Worm (Caenorhabditis elegans): ENCODE measurements around the gene Y37D8A.8.

Y37D8A.8 gene

DNA sequence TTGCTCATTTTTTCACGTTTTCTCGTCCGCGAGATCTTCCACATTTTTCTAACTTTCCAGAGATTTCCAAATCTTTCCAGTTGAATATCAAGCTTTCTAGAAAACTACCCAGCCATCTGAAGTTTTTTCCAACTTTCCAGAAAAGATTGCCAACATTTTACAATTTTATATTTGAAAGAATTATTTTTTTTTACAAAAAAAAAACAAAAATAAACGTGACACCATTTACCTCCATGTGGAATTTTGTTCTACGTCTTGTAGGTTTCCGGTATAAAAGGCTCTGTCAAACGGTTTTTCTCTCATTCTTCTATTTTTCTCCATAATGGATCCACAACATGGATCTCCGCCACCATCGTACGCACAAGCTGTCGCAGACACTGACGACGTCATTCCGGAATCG is at the start of gene Y37D8A.8:
Gene Y37D8A.8, plus strand, starts transcription at position 301 of the 400 bp plus-strand sequence.
- TF ChIP-seq egl-5 (tag; optimal IDR thresholded peaks at IDR 0.05) (no peak), elt-1 (tag; optimal IDR thresholded peaks at IDR 0.05) (no peak), R02D3.7 (tag; optimal IDR thresholded peaks at IDR 0.05) (no peak), lsy-12 (tag; optimal IDR thresholded peaks at IDR 0.05) (no peak), ceh-9 (tag; optimal IDR thresholded peaks at IDR 0.05) (no peak)

DNA sequence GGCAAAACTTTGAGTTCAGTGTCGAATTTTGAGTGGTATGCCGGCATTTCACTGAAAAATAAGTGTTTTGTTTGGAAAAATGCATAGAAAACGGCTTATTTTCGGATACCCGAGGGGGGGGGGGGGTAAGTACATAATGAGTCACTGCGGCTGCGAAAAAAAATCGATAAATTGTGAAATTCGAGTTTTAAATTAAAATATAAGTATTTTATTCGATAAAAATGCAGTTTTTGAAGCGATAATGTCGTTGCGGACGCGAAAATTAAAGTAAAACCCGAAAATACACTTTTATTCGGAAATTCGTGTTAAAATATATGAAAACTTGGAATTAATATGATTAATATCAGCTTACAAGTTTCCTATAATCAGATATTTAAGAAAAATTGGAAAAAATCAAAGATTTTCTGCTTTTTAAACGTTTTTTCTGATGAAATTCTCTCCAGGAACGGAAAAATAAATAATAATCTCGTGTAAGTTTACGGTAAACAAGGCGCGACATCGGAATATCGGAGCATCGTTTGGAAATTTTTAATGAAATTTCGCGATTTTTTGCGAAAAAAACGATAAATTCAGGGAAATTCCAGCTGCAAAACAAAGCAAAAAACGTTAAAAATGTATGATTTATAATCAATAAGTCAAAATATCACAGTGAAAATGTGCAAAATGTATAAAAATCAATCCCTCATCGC is 46.6 kb upstream of the Y37D8A.8 start, which contains the start of gene arx-5:
Gene arx-5, minus strand, starts transcription at position 51 of the 689 bp plus-strand sequence.
- no peak for TF ChIP-seq nhr-77 (tag; optimal IDR thresholded peaks at IDR 0.05)
- peak; percentile 62 for TF ChIP-seq pha-4 (tag; optimal IDR thresholded peaks at IDR 0.05)
- TF ChIP-seq ceh-28 (tag; optimal IDR thresholded peaks at IDR 0.05), result no peak
- TF ChIP-seq lin-15B (tag; optimal IDR thresholded peaks at IDR 0.05), result peak; percentile 46
- TF ChIP-seq ama-1 (optimal IDR thresholded peaks at IDR 0.05), result no peak
- peak; percentile 88 for TF ChIP-seq R02D3.7 (tag; optimal IDR thresholded peaks at IDR 0.05)
- TF ChIP-seq lin-39 (tag; optimal IDR thresholded peaks at IDR 0.05), result no peak
- peak; percentile 38 for TF ChIP-seq nfya-1 (tag; optimal IDR thresholded peaks at IDR 0.05; ENCODE audit: insufficient read depth)
- TF ChIP-seq hmg-11 (tag; optimal IDR thresholded peaks at IDR 0.05), result peak; percentile 6

DNA sequence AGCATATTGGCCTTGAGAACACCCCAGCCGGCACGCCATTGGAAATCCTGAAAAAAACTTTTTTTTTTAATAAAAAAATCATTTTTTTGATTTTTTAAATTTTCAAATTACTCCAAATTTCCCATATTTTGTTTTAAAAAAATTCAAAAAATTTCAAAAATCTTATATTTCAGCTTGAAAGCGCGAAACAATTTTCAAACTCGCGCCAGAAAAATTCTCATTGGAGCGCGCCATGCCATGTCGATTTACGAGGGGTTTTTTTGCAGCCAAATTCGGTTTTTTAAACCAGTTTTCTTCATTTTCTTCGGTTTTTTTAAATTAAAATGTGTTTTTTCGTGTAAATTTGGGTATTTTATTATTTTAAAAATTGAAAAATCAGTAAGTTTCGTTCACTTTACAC is 45.6 kb upstream of the Y37D8A.8 start:
- TF ChIP-seq nhr-237 (tag; optimal IDR thresholded peaks at IDR 0.05), result no peak
- TF ChIP-seq nhr-77 (tag; optimal IDR thresholded peaks at IDR 0.05), result no peak
- TF ChIP-seq snpc-4 (tag; optimal IDR thresholded peaks at IDR 0.05), result no peak
- no peak for TF ChIP-seq ztf-11 (tag; optimal IDR thresholded peaks at IDR 0.05)
- TF ChIP-seq lin-15B (tag; optimal IDR thresholded peaks at IDR 0.05), result no peak
- TF ChIP-seq ceh-82 (tag; optimal IDR thresholded peaks at IDR 0.05), result no peak
- no peak for TF ChIP-seq fos-1 (tag; optimal IDR thresholded peaks at IDR 0.05)
- no peak for TF ChIP-seq nhr-23 (tag; optimal IDR thresholded peaks at IDR 0.05)
- no peak for TF ChIP-seq ceh-28 (tag; optimal IDR thresholded peaks at IDR 0.05)
- no peak for TF ChIP-seq zag-1 (tag; optimal IDR thresholded peaks at IDR 0.05)
- no peak for TF ChIP-seq fkh-10 (GFP tag; optimal IDR thresholded peaks at IDR 0.05)
- no peak for TF ChIP-seq lin-39 (tag; optimal IDR thresholded peaks at IDR 0.05)

- TF ChIP-seq tbx-2 (tag; optimal IDR thresholded peaks at IDR 0.05) (no peak), nfya-1 (tag; optimal IDR thresholded peaks at IDR 0.05; ENCODE audit: insufficient read depth) (peak; percentile 8)
These were observed 44.8 kb upstream of the Y37D8A.8 start, which contains the start of the genes Y37D8A.2 and Y37D8A.25 for ce11 chrIII:12819909-12820308. TSS of gene Y37D8A.2 (plus strand) at chrIII:12820193. TSS of gene Y37D8A.25 (minus strand) at chrIII:12820253.

ce11 chrIII:12821331-12821730 is 43.4 kb upstream of the Y37D8A.8 start:
- TF ChIP-seq egl-5 (tag; optimal IDR thresholded peaks at IDR 0.05) (no peak), eor-1 (tag; optimal IDR thresholded peaks at IDR 0.05) (no peak), R02D3.7 (tag; optimal IDR thresholded peaks at IDR 0.05) (peak; percentile 46), nfya-1 (tag; optimal IDR thresholded peaks at IDR 0.05; ENCODE audit: insufficient read depth) (peak; percentile 33), pha-4 (tag; optimal IDR thresholded peaks at IDR 0.05) (peak; percentile 31), lin-15B (tag; optimal IDR thresholded peaks at IDR 0.05) (peak; percentile 39)

- TF ChIP-seq nfya-1 (tag; optimal IDR thresholded peaks at IDR 0.05; ENCODE audit: insufficient read depth), result peak; percentile 71
- no peak for TF ChIP-seq pqm-1 (tag; optimal IDR thresholded peaks at IDR 0.05)
- no peak for TF ChIP-seq sea-2 (GFP tag; optimal IDR thresholded peaks at IDR 0.05)
These were observed 42.0 kb upstream of the Y37D8A.8 start for ce11 chrIII:12822608-12823261.

- TF ChIP-seq egl-5 (tag; optimal IDR thresholded peaks at IDR 0.05) (no peak), nhr-12 (tag; optimal IDR thresholded peaks at IDR 0.05) (no peak), nhr-43 (tag; optimal IDR thresholded peaks at IDR 0.05; ENCODE audit: poor library complexity, severe bottlenecking) (no peak), nhr-11 (tag; optimal IDR thresholded peaks at IDR 0.05) (no peak), ceh-9 (tag; optimal IDR thresholded peaks at IDR 0.05) (no peak), nhr-67 (tag; optimal IDR thresholded peaks at IDR 0.05) (no peak), aly-2 (tag; optimal IDR thresholded peaks at IDR 0.05) (no peak), ceh-28 (tag; optimal IDR thresholded peaks at IDR 0.05) (no peak), elt-3 (tag; optimal IDR thresholded peaks at IDR 0.05) (no peak), elt-1 (tag; optimal IDR thresholded peaks at IDR 0.05) (no peak), ztf-4 (tag; optimal IDR thresholded peaks at IDR 0.05) (no peak), eor-1 (tag; optimal IDR thresholded peaks at IDR 0.05) (no peak), mdl-1 (tag; optimal IDR thresholded peaks at IDR 0.05) (no peak), nhr-76 (tag; optimal IDR thresholded peaks at IDR 0.05) (no peak), fos-1 (tag; optimal IDR thresholded peaks at IDR 0.05) (no peak), nhr-77 (tag; optimal IDR thresholded peaks at IDR 0.05) (no peak)
These were observed 35.7 kb upstream of the Y37D8A.8 start, which contains the start of gene Y37D8A.3 for ce11 chrIII:12829068-12829467. TSS of gene Y37D8A.3 (plus strand) at chrIII:12829368.
